Fruit fly (Drosophila melanogaster) whole organism: ENCODE results near the gene SelT.

Experiments
- CG8478 ChIP-seq: fragments of >200 bp; optimal IDR thresholded peaks from 2 replicates; lab custom pipeline; 2018; ENCODE audit warnings: inconsistent platforms
- Dll ChIP-seq: fragments of >200 bp; optimal IDR thresholded peaks from 2 replicates; lab custom pipeline; 2017
- EcR ChIP-seq, 2 experiments: fragments of >200 bp; optimal IDR thresholded peaks; 2 replicates each; lab custom pipeline; 2017; ENCODE audit warnings: missing biosample characterization in 2 of 2, missing genetic modification characterization in 2 of 2, missing genetic modification reagents in 2 of 2
- pan ChIP-seq: fragments of >200 bp; optimal IDR thresholded peaks from 2 replicates; lab custom pipeline; 2017
- psq ChIP-seq: fragments of >200 bp; optimal IDR thresholded peaks from 2 replicates; lab custom pipeline; 2017
- usp ChIP-seq: fragments of >200 bp; optimal IDR thresholded peaks from 2 replicates; lab custom pipeline; 2017; ENCODE audit warnings: missing biosample characterization, missing genetic modification characterization, mixed read lengths

SelT gene

DNA sequence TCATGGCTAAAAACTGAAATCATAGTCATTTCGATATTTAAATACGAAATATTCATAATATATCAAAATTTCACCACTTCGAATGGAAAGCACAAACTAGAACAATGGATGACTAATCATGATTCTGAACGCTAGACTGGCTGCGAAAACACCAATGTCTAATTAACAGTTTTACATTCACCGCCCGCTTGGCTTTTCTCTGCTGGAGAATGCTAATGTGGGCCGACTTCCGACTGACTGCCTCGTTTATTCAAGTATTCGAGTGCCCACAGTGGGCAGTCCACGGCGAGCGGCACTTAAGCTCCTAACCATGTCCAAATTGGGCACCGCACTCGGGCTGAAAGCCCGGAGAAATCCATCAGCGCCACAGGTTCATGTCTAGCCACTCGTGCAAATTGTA is 8.7 kb upstream of the SelT start:
- TF ChIP-seq EcR (GFP tag; optimal IDR thresholded peaks at IDR 0.05; lab: Kevin White, UChicago): no peak
- TF ChIP-seq CG8478 (lab: Kevin White, UChicago): no peak
- no peak for TF ChIP-seq pan (lab: Kevin White, UChicago)
- no peak for TF ChIP-seq psq
- TF ChIP-seq usp (GFP tag; lab: Kevin White, UChicago): no peak
- no peak for TF ChIP-seq Dll

- peak in 1 of 2 experiments; percentile 32 for TF ChIP-seq EcR (GFP tag; optimal IDR thresholded peaks at IDR 0.05; lab: Kevin White, UChicago)
- no peak for TF ChIP-seq pan (lab: Kevin White, UChicago)
Measured at dm6 chr2L:5002711-5003402, 7.9 kb upstream of the SelT start.

dm6 chr2L:5003670-5004453 is 6.9 kb upstream of the SelT start:
- no peak for TF ChIP-seq pan (lab: Kevin White, UChicago)

- TF ChIP-seq CG8478 (lab: Kevin White, UChicago) (no peak), pan (lab: Kevin White, UChicago) (peak; percentile 65), Dll (no peak)
Measured at dm6 chr2L:5004677-5005463, 5.9 kb upstream of the SelT start.

- TF ChIP-seq EcR (GFP tag; optimal IDR thresholded peaks at IDR 0.05; lab: Kevin White, UChicago): no peak
Measured at dm6 chr2L:5005464-5005764, 5.3 kb upstream of the SelT start.

dm6 chr2L:5006323-5006722 is 4.4 kb upstream of the SelT start:
- TF ChIP-seq Dll (no peak), psq (no peak)

- no peak for TF ChIP-seq Dll
- TF ChIP-seq usp (GFP tag; lab: Kevin White, UChicago): no peak
- no peak for TF ChIP-seq pan (lab: Kevin White, UChicago)
- TF ChIP-seq EcR (GFP tag; optimal IDR thresholded peaks at IDR 0.05; lab: Kevin White, UChicago): no peak
- TF ChIP-seq CG8478 (lab: Kevin White, UChicago): no peak
- no peak for TF ChIP-seq psq
Measured at dm6 chr2L:5007256-5007655, 3.5 kb upstream of the SelT start.

DNA sequence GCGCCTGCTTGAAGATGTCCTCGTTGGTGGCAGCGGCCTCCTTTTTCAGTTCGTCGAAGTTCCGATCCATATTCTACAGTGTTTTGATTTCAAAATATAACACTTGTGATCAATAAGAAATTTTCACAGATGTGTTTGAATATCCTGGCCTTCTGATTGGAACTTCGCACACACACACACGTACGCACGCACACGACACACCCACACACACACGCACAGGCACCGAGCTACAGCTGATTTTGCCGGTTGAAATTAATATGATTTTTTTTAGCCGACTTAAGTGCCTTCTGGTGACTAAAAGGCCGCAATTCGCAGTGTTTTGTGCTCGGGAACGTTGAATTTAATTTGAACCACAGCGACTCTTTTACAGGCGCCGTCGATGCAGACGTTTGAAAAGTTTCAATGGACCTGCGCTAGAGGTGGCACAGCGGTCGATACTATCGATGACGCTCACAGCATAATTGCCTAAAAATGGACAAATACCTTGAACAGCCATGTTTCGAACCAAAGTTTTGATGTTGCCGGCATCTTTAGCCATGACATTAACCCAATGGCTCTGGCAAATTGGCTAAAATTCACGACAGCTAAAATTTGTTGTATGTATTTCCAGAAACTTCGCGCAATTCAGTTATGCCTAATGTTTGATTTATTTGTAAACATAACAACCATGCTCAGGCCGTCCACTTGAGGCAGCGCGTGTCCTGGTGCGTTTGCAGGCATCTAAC is 1.3 kb upstream of the SelT start, which contains the start of gene Rtnl1:
Gene Rtnl1, minus strand, starts transcription at position 415 of the 725 bp plus-strand sequence.
- no peak for TF ChIP-seq usp (GFP tag; lab: Kevin White, UChicago)
- no peak for TF ChIP-seq CG8478 (lab: Kevin White, UChicago)
- TF ChIP-seq EcR (GFP tag; optimal IDR thresholded peaks at IDR 0.05; lab: Kevin White, UChicago): no peak

DNA sequence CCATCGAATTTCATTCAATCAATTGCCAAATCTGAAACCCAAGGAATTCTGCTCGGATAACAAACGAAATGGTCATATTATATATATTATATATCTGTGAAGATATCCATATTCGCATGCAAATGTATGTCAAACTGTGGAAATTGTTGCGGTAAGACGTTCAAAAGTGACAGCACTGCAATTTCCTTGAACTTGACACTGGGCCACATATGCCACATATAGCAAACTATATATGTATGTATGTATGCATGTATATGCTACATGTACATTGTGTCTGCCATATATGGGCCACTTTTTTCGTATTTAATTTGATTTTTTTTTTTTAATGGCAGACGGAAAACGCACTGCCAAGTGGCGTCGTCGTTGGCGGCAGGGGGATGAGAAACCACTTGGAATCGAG is 9.8 kb downstream of the SelT start:
- TF ChIP-seq usp (GFP tag; lab: Kevin White, UChicago) (no peak), EcR (GFP tag; optimal IDR thresholded peaks at IDR 0.05; lab: Kevin White, UChicago) (no peak), CG8478 (lab: Kevin White, UChicago) (no peak), Dll (no peak), psq (no peak), pan (lab: Kevin White, UChicago) (no peak)

DNA sequence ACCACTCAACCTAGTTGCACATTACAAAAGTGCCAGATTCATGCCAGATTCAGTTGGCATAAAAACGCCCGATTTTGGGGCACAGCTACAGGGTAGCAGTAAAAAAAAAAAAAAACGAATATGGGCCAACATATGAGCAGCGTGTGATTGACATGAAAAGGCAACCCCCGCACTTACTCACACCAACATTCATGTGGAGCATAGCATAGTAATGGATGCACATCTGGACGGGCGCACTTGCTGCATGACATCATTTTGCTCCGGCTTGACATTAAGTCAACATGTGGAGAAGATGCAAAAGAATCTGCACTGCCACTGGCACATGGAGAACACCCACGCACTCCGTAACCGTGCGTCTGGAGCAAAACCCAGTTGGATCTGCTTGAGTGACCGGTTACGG is 11.9 kb downstream of the SelT start:
- TF ChIP-seq EcR (GFP tag; optimal IDR thresholded peaks at IDR 0.05; lab: Kevin White, UChicago) (no peak), Dll (no peak), psq (no peak), pan (lab: Kevin White, UChicago) (no peak), CG8478 (lab: Kevin White, UChicago) (no peak), usp (GFP tag; lab: Kevin White, UChicago) (no peak)

DNA sequence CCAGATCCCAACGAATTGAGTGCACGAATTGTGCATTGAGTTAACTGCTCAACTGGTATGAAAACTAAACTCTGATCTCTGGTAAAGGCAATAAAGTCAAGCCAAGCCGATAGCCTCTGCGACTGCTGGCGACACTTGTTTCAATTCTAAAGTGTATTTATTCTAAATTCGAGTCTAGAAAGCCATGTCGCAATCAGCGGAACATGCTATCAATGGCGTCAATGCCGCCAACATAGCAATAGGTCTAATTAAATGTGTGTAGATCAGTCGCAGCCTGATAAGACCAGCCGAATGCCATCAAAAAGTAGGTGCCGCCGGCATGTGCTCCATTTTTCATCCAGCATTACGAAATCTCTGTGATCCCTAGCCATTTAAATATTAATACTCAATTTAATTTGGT is 14.8 kb downstream of the SelT start:
- no peak for TF ChIP-seq pan (lab: Kevin White, UChicago)
- TF ChIP-seq usp (GFP tag; lab: Kevin White, UChicago): no peak
- no peak for TF ChIP-seq psq
- TF ChIP-seq Dll: no peak
- TF ChIP-seq CG8478 (lab: Kevin White, UChicago): no peak
- TF ChIP-seq EcR (GFP tag; optimal IDR thresholded peaks at IDR 0.05; lab: Kevin White, UChicago): no peak

DNA sequence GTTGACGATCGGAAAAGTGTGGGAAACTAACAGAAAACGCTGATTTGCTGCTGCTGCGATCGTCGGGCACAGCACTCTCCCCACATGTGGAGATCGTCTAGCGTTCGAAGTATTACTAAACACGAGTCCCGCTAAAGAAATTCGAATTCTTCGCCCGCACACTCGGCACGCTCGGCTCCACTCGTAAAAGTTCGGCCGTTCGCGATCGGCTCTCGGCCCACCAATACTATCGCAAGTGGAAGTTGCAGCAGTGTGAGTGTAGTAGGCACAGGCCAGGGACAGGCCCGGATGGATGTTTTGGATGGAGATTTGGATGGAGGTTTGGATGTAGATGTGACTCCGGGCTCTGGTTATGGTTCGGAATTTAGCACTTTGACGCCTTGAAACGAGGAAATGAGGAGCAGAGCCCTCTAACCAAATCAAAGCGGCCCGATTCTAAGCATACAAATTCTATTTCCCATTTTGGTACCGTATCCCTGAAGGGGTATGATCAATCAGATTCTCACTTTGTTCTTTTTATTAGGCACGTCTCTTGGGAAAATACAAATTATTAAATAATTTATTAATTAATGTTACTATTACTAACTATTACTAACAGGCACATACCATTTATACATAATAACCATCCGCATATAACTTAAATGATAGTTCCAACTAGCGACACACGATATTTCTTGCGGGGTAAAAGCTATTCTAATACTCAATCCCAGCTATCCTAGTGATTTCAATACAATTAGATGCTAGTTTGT is 16.8 kb downstream of the SelT start:
- no peak for TF ChIP-seq pan (lab: Kevin White, UChicago)
- TF ChIP-seq usp (GFP tag; lab: Kevin White, UChicago): no peak
- TF ChIP-seq Dll: no peak
- no peak for TF ChIP-seq psq
- no peak for TF ChIP-seq EcR (GFP tag; optimal IDR thresholded peaks at IDR 0.05; lab: Kevin White, UChicago)
- no peak for TF ChIP-seq CG8478 (lab: Kevin White, UChicago)
